Fruit fly (Drosophila melanogaster): ENCODE measurements around the gene Doc3.
A peak's percentile ranks its signal among the peaks of the same experiment; 100 is the strongest.

Doc3 gene

DNA sequence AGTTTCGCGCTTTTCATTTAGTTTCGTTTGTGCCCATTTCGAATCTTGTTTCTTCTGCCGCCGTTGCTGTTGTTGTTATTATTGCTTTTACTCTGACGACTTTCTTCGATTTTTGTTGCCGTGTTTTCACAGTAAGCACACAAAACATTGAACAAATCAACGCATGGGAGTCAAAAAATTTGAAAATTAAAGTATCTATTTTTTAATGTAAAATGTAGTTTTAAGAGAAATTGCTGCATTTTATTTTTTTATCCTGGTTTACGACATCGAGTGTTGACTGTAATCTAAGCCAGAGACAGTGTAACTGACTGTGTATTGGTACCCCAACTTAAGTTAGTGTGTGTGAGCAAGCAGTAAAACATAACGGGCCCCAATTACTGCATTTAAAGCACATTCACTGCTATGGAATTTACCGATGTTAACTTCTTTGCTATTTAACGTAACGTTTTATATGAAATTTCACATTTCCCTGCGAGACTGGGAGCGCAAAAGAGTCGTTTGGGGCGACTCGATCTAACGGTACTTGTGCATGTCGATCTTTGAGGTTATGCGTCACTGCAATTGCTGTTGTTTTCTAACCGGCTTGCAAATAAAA lies 8.7 kb upstream of the Doc3 start (continued):
- TF ChIP-seq B-H1 (GFP tag; IDR thresholded peaks at IDR 0.05) (peak; percentile 44; the same call in 2 of the 3 replicates), CG1024 (GFP tag; IDR thresholded peaks at IDR 0.05) (peak; percentile 53), Bdp1 (GFP tag; optimal IDR thresholded peaks at IDR 0.05) (no peak), CG34224 (GFP tag; IDR thresholded peaks at IDR 0.05; ENCODE audit: partially characterized antibody) (no peak), vvl (GFP tag; IDR thresholded peaks at IDR 0.05) (peak; percentile 84), tio (GFP tag; optimal IDR thresholded peaks at IDR 0.05) (no peak), Poxn (GFP tag; IDR thresholded peaks at IDR 0.05) (no peak), CG8359 (GFP tag; optimal IDR thresholded peaks at IDR 0.05; ENCODE audit: borderline replicate concordance) (peak; percentile 15), Ets65A (GFP tag) (peak; percentile 51), CG6791 (GFP tag; IDR thresholded peaks at IDR 0.05; ENCODE audit: partially characterized antibody) (no peak), CG7963 (GFP tag; IDR thresholded peaks at IDR 0.05; ENCODE audit: partially characterized antibody) (no peak), ind (GFP tag; optimal IDR thresholded peaks at IDR 0.05) (peak; percentile 68), sim (GFP tag; IDR thresholded peaks at IDR 0.05) (0 out of 2 replicates have a peak, but pooled peaks have one; percentile 30), run (tag; optimal IDR thresholded peaks at IDR 0.05) (no peak), fu2 (GFP tag; optimal IDR thresholded peaks at IDR 0.05) (peak; percentile 24), unpg (GFP tag; optimal IDR thresholded peaks at IDR 0.05) (peak; percentile 64), Fer3 (tag; optimal IDR thresholded peaks at IDR 0.05) (peak; percentile 40), Drgx (GFP tag; IDR thresholded peaks at IDR 0.05) (peak; percentile 90), CG1792 (GFP tag; optimal IDR thresholded peaks at IDR 0.05) (no peak), crc (GFP tag; optimal IDR thresholded peaks at IDR 0.05) (no peak), phol (tag; optimal IDR thresholded peaks at IDR 0.05) (peak; percentile 64), sc (optimal IDR thresholded peaks at IDR 0.05) (no peak), sc (GFP tag; optimal IDR thresholded peaks at IDR 0.05) (peak; percentile 57), Jarid2 (GFP tag; optimal IDR thresholded peaks at IDR 0.05) (no peak), Stat92E (GFP tag; optimal IDR thresholded peaks at IDR 0.05) (no peak), CG14710 (tag; optimal IDR thresholded peaks at IDR 0.05) (peak; percentile 49), crol (GFP tag; IDR thresholded peaks at IDR 0.05) (no peak), CG16815 (GFP tag; optimal IDR thresholded peaks at IDR 0.05) (peak; percentile 65), CG31365 (tag; optimal IDR thresholded peaks at IDR 0.05) (no peak), tna (GFP tag; IDR thresholded peaks at IDR 0.05; ENCODE audit: partially characterized antibody) (no peak), CG5953 (GFP tag; IDR thresholded peaks at IDR 0.05) (peak; percentile 27; the same call in 1 of the 2 replicates), CG9437 (GFP tag; optimal IDR thresholded peaks at IDR 0.05) (peak; percentile 13), CG12391 (tag; optimal IDR thresholded peaks at IDR 0.05) (peak; percentile 75), CG1233 (GFP tag; optimal IDR thresholded peaks at IDR 0.05) (peak; percentile 39), Hand (GFP tag; optimal IDR thresholded peaks at IDR 0.05) (no peak), CG2875 (GFP tag; optimal IDR thresholded peaks at IDR 0.05) (peak; percentile 34), hth (optimal IDR thresholded peaks at IDR 0.05) (no peak), pzg (GFP tag; optimal IDR thresholded peaks at IDR 0.05) (no peak), CG8478 (optimal IDR thresholded peaks at IDR 0.05) (no peak), scrt (GFP tag; optimal IDR thresholded peaks at IDR 0.05) (no peak), CG18619 (GFP tag; optimal IDR thresholded peaks at IDR 0.05) (peak; percentile 23), NFAT (GFP tag; IDR thresholded peaks at IDR 0.05) (no peak), CG12071 (GFP tag; optimal IDR thresholded peaks at IDR 0.05) (no peak), cg (GFP tag; optimal IDR thresholded peaks at IDR 0.05) (peak; percentile 25), CG15073 (GFP tag; optimal IDR thresholded peaks at IDR 0.05) (no peak), esg (GFP tag; conservative IDR thresholded peaks at IDR 0.05) (peak; percentile 50), CG1647 (GFP tag; optimal IDR thresholded peaks at IDR 0.05) (peak; percentile 48), HLHmδ (GFP tag; optimal IDR thresholded peaks at IDR 0.05) (no peak), Chrac-16 (GFP tag; optimal IDR thresholded peaks at IDR 0.05) (peak; percentile 63), HLH3B (GFP tag; IDR thresholded peaks at IDR 0.05) (peak; percentile 72)

All from whole organism, embryonic.